Worm (Caenorhabditis elegans): ENCODE results near the gene zhit-3.

zhit-3 gene

ce11 chrV:10229222-10229879 lies 17.4 kb upstream of the zhit-3 start, which contains the start of the genes pyt-1 and fipr-7:
TSS of gene pyt-1 (minus strand) at chrV:10229322.
TSS of gene fipr-7 (plus strand) at chrV:10229829.
- TF ChIP-seq fos-1 (tag; optimal IDR thresholded peaks at IDR 0.05) (no peak), mdl-1 (tag; optimal IDR thresholded peaks at IDR 0.05) (no peak), nhr-76 (tag; optimal IDR thresholded peaks at IDR 0.05) (no peak), nhr-67 (tag; optimal IDR thresholded peaks at IDR 0.05) (no peak), nhr-77 (tag; optimal IDR thresholded peaks at IDR 0.05) (no peak), skn-1 (tag; optimal IDR thresholded peaks at IDR 0.05) (no peak), ZK546.5 (tag; optimal IDR thresholded peaks at IDR 0.05) (no peak), nhr-28 (tag; optimal IDR thresholded peaks at IDR 0.05) (no peak), egl-27 (tag; optimal IDR thresholded peaks at IDR 0.05) (no peak), pqm-1 (tag; optimal IDR thresholded peaks at IDR 0.05) (no peak), pha-4 (tag; optimal IDR thresholded peaks at IDR 0.05) (no peak), ztf-11 (tag; optimal IDR thresholded peaks at IDR 0.05) (no peak), ceh-28 (tag; optimal IDR thresholded peaks at IDR 0.05) (no peak), snpc-4 (tag; optimal IDR thresholded peaks at IDR 0.05) (no peak), unc-62 (GFP tag; optimal IDR thresholded peaks at IDR 0.05) (no peak), ama-1 (optimal IDR thresholded peaks at IDR 0.05) (no peak), eor-1 (tag; optimal IDR thresholded peaks at IDR 0.05) (no peak)

- TF ChIP-seq R02D3.7 (tag; optimal IDR thresholded peaks at IDR 0.05) (no peak), pha-4 (tag; optimal IDR thresholded peaks at IDR 0.05) (peak; percentile 42)
Measured at ce11 chrV:10228360-10228759, 16.4 kb upstream of the zhit-3 start, which contains the start of gene fipr-4. TSS of gene fipr-4 (minus strand) at chrV:10228460.

ce11 chrV:10227333-10227732 lies 15.4 kb upstream of the zhit-3 start, which contains the start of gene ttr-19:
TSS of gene ttr-19 (minus strand) at chrV:10227433.
- TF ChIP-seq fkh-2 (tag; optimal IDR thresholded peaks at IDR 0.05) (no peak), nhr-23 (tag; optimal IDR thresholded peaks at IDR 0.05) (no peak), nhr-11 (tag; optimal IDR thresholded peaks at IDR 0.05) (no peak), egl-5 (tag; optimal IDR thresholded peaks at IDR 0.05) (no peak), elt-2 (tag; optimal IDR thresholded peaks at IDR 0.05) (no peak), daf-12 (tag; optimal IDR thresholded peaks at IDR 0.05) (no peak), ceh-28 (tag; optimal IDR thresholded peaks at IDR 0.05) (no peak), tbx-2 (tag; optimal IDR thresholded peaks at IDR 0.05) (no peak), unc-62 (GFP tag; optimal IDR thresholded peaks at IDR 0.05) (no peak), ztf-4 (tag; optimal IDR thresholded peaks at IDR 0.05) (no peak), fos-1 (tag; optimal IDR thresholded peaks at IDR 0.05) (no peak), eor-1 (tag; optimal IDR thresholded peaks at IDR 0.05) (no peak), snpc-4 (tag; optimal IDR thresholded peaks at IDR 0.05) (no peak), mml-1 (tag; optimal IDR thresholded peaks at IDR 0.05) (no peak), ztf-11 (tag; optimal IDR thresholded peaks at IDR 0.05) (no peak), nhr-28 (tag; optimal IDR thresholded peaks at IDR 0.05) (no peak), mdl-1 (tag; optimal IDR thresholded peaks at IDR 0.05) (no peak)

- TF ChIP-seq nhr-67 (tag; optimal IDR thresholded peaks at IDR 0.05) (no peak), elt-2 (tag; optimal IDR thresholded peaks at IDR 0.05) (peak; percentile 28), fos-1 (tag; optimal IDR thresholded peaks at IDR 0.05) (no peak), lin-15B (tag; optimal IDR thresholded peaks at IDR 0.05) (no peak), ama-1 (optimal IDR thresholded peaks at IDR 0.05) (no peak)
Measured at ce11 chrV:10225610-10226009, 13.7 kb upstream of the zhit-3 start, which contains the start of gene daf-36. TSS of gene daf-36 (minus strand) at chrV:10225710.

- no peak for TF ChIP-seq nhr-76 (tag; optimal IDR thresholded peaks at IDR 0.05)
- TF ChIP-seq elt-2 (tag; optimal IDR thresholded peaks at IDR 0.05) = peak; percentile 68
Measured at ce11 chrV:10224619-10225018, 12.7 kb upstream of the zhit-3 start.

ce11 chrV:10222007-10222406 lies 10.1 kb upstream of the zhit-3 start, which contains the start of gene C12D8.20:
TSS of gene C12D8.20 (plus strand) at chrV:10222307.
- TF ChIP-seq aly-2 (tag; optimal IDR thresholded peaks at IDR 0.05) (no peak), unc-62 (GFP tag; optimal IDR thresholded peaks at IDR 0.05) (no peak), nhr-12 (tag; optimal IDR thresholded peaks at IDR 0.05) (no peak), nhr-28 (tag; optimal IDR thresholded peaks at IDR 0.05) (no peak), elt-1 (tag; optimal IDR thresholded peaks at IDR 0.05) (no peak), nhr-77 (tag; optimal IDR thresholded peaks at IDR 0.05) (no peak), ceh-28 (tag; optimal IDR thresholded peaks at IDR 0.05) (no peak), hmg-11 (tag; optimal IDR thresholded peaks at IDR 0.05) (no peak), lin-15B (tag; optimal IDR thresholded peaks at IDR 0.05) (no peak), nhr-23 (tag; optimal IDR thresholded peaks at IDR 0.05) (no peak), nhr-25 (tag; optimal IDR thresholded peaks at IDR 0.05) (no peak), snpc-4 (tag; optimal IDR thresholded peaks at IDR 0.05) (no peak)
